Fruit fly (Drosophila melanogaster) whole organism, embryonic: ENCODE data around the gene CG11839.

ENCODE experiments used
- Adf1 ChIP-seq: fragments of 200-800 bp; sonication (Bioruptor generic); IDR thresholded peaks from 2 replicates; pipeline ENCODE4 v1.3.6; 2022; ENCODE audit warnings: missing biosample characterization, missing genetic modification characterization
- Bdp1 ChIP-seq: fragments of 200-800 bp; sonication (Bioruptor generic); optimal IDR thresholded peaks from 3 replicates; lab custom pipeline; 2016; ENCODE audit warnings: missing biosample characterization, missing genetic modification characterization
- Bgb ChIP-seq: fragments of 200-800 bp; sonication (Bioruptor generic); IDR thresholded peaks from 2 replicates; pipeline ENCODE4 v1.3.6; 2022; ENCODE audit warnings: missing biosample characterization, missing genetic modification characterization; ENCODE audit not compliant: partially characterized antibody
- CG10431 ChIP-seq: fragments of 200-800 bp; sonication (Bioruptor generic); optimal IDR thresholded peaks from 3 replicates; lab custom pipeline; 2018; ENCODE audit warnings: missing biosample characterization, mild to moderate bottlenecking, missing genetic modification characterization
- CG10543 ChIP-seq: fragments of 200-800 bp; sonication (Bioruptor generic); optimal IDR thresholded peaks from 3 replicates; lab custom pipeline; 2017; ENCODE audit warnings: missing biosample characterization, mild to moderate bottlenecking, missing genetic modification characterization, moderate library complexity
- CG13287 ChIP-seq: fragments of 200-800 bp; sonication (Bioruptor generic); IDR thresholded peaks from 2 replicates; pipeline ENCODE4 v1.3.6; 2022; ENCODE audit warnings: missing biosample characterization, missing genetic modification characterization; ENCODE audit not compliant: partially characterized antibody
- CG13296 ChIP-seq: fragments of 200-800 bp; sonication (Bioruptor generic); optimal IDR thresholded peaks from 3 replicates; lab custom pipeline; 2018; ENCODE audit warnings: missing biosample characterization, mild to moderate bottlenecking, missing genetic modification characterization
- CG13424 ChIP-seq: fragments of 200-800 bp; sonication (Bioruptor generic); optimal IDR thresholded peaks from 2 replicates; lab custom pipeline; 2019; ENCODE audit warnings: missing biosample characterization, mild to moderate bottlenecking, missing genetic modification characterization, moderate library complexity
- CG13624 ChIP-seq: fragments of 200-800 bp; sonication (Bioruptor generic); optimal IDR thresholded peaks from 2 replicates; lab custom pipeline; 2016; ENCODE audit warnings: missing biosample characterization, missing genetic modification characterization
- CG14965 ChIP-seq: fragments of 200-800 bp; sonication (Bioruptor generic); optimal IDR thresholded peaks from 2 replicates; lab custom pipeline; 2016; ENCODE audit warnings: missing biosample characterization, missing genetic modification characterization, borderline replicate concordance
- CG17802 ChIP-seq: fragments of 200-800 bp; sonication (Bioruptor generic); optimal IDR thresholded peaks from 2 replicates; lab custom pipeline; 2018; ENCODE audit warnings: missing biosample characterization, mild to moderate bottlenecking, missing genetic modification characterization, moderate library complexity
- CG30403 ChIP-seq: fragments of 200-800 bp; sonication (Bioruptor generic); optimal IDR thresholded peaks from 3 replicates; lab custom pipeline; 2016; ENCODE audit warnings: missing biosample characterization, missing genetic modification characterization
- CG31388 ChIP-seq: fragments of 200-800 bp; sonication (Bioruptor generic); optimal IDR thresholded peaks from 2 replicates; lab custom pipeline; 2016; ENCODE audit warnings: missing biosample characterization, missing genetic modification characterization
- CG3163 ChIP-seq: fragments of 200-800 bp; sonication (Bioruptor generic); optimal IDR thresholded peaks from 3 replicates; lab custom pipeline; 2016; ENCODE audit warnings: missing biosample characterization, missing genetic modification characterization
- CG32767 ChIP-seq: fragments of 200-800 bp; sonication (Bioruptor generic); IDR thresholded peaks from 2 replicates; pipeline ENCODE4 v1.3.6; 2022; ENCODE audit warnings: missing biosample characterization, missing genetic modification characterization
- CG34224 ChIP-seq: fragments of 200-800 bp; sonication (Bioruptor generic); IDR thresholded peaks from 3 replicates; pipeline ENCODE4 v1.3.6; 2022; ENCODE audit warnings: missing biosample characterization, missing genetic modification characterization; ENCODE audit not compliant: partially characterized antibody
- CG4820 ChIP-seq: fragments of 200-800 bp; sonication (Bioruptor generic); optimal IDR thresholded peaks from 3 replicates; lab custom pipeline; 2016; ENCODE audit warnings: missing biosample characterization, missing genetic modification characterization
- CHES-1-like ChIP-seq: fragments of 200-800 bp; sonication (Bioruptor generic); optimal IDR thresholded peaks from 2 replicates; lab custom pipeline; 2016; ENCODE audit warnings: missing biosample characterization, missing genetic modification characterization
- CkIIα-i1 ChIP-seq: fragments of 200-800 bp; sonication (Bioruptor generic); IDR thresholded peaks from 2 replicates; pipeline ENCODE4 v1.3.6; 2022; ENCODE audit warnings: missing biosample characterization, missing genetic modification characterization
- Doc2 ChIP-seq: fragments of 200-800 bp; sonication (Bioruptor generic); IDR thresholded peaks from 2 replicates; pipeline ENCODE4 v1.3.6; 2022; ENCODE audit warnings: missing biosample characterization, missing genetic modification characterization
- HLHmδ ChIP-seq: fragments of 200-800 bp; sonication (Bioruptor generic); optimal IDR thresholded peaks from 2 replicates; lab custom pipeline; 2018; ENCODE audit warnings: missing biosample characterization, mild to moderate bottlenecking, missing genetic modification characterization, moderate library complexity
- Hr51 ChIP-seq, 2 experiments: fragments of 200-800 bp; sonication (Bioruptor generic); optimal IDR thresholded peaks; 2 replicates in 1 of 2; 3 replicates in 1 of 2; lab custom pipeline; 2016 to 2018; ENCODE audit warnings: missing biosample characterization in 2 of 2, missing genetic modification characterization in 2 of 2, mild to moderate bottlenecking in 1 of 2, moderate library complexity in 1 of 2
- Mes4 ChIP-seq: fragments of 200-800 bp; sonication (Bioruptor generic); optimal IDR thresholded peaks from 2 replicates; lab custom pipeline; 2016; ENCODE audit warnings: missing biosample characterization, missing genetic modification characterization
- Mrtf ChIP-seq: fragments of 200-800 bp; sonication (Bioruptor generic); IDR thresholded peaks from 3 replicates; pipeline ENCODE4 v1.3.6; 2022; ENCODE audit warnings: missing biosample characterization, missing genetic modification characterization
- Ptx1 ChIP-seq: fragments of 200-800 bp; sonication (Bioruptor generic); IDR thresholded peaks from 2 replicates; pipeline ENCODE4 v1.3.6; 2022; ENCODE audit warnings: missing biosample characterization, missing genetic modification characterization
- Spps ChIP-seq: fragments of 200-800 bp; sonication (Bioruptor generic); optimal IDR thresholded peaks from 2 replicates; lab custom pipeline; 2018; ENCODE audit warnings: missing biosample characterization, mild to moderate bottlenecking, missing genetic modification characterization
- ap ChIP-seq: fragments of 200-800 bp; sonication (Bioruptor generic); IDR thresholded peaks from 2 replicates; pipeline ENCODE4 v1.3.6; 2022; ENCODE audit warnings: missing biosample characterization, missing genetic modification characterization
- az2 ChIP-seq: fragments of 200-800 bp; sonication (Bioruptor generic); optimal IDR thresholded peaks from 3 replicates; lab custom pipeline; 2016; ENCODE audit warnings: missing biosample characterization, missing genetic modification characterization
- bbx ChIP-seq: fragments of 200-800 bp; sonication (Bioruptor generic); IDR thresholded peaks from 2 replicates; pipeline ENCODE4 v1.3.6; 2022; ENCODE audit warnings: missing biosample characterization, missing genetic modification characterization; ENCODE audit not compliant: partially characterized antibody
- corto ChIP-seq: fragments of 200-800 bp; sonication (Bioruptor generic); optimal IDR thresholded peaks from 2 replicates; lab custom pipeline; 2016; ENCODE audit warnings: missing biosample characterization, mild to moderate bottlenecking, missing genetic modification characterization, moderate library complexity
- crp ChIP-seq, 2 experiments: fragments of 200-800 bp; sonication (Bioruptor generic); optimal IDR thresholded peaks; 2 replicates in 1 of 2; 3 replicates in 1 of 2; lab custom pipeline; 2017; ENCODE audit warnings: missing biosample characterization in 2 of 2, missing genetic modification characterization in 2 of 2, mild to moderate bottlenecking in 1 of 2, moderate library complexity in 1 of 2
- dan ChIP-seq: fragments of 200-800 bp; sonication (Bioruptor generic); IDR thresholded peaks from 2 replicates; pipeline ENCODE4 v1.3.6; 2022; ENCODE audit warnings: missing biosample characterization, missing genetic modification characterization
- grau ChIP-seq: fragments of 200-800 bp; optimal IDR thresholded peaks from 3 replicates; lab custom pipeline; 2019; ENCODE audit warnings: missing biosample characterization, mild to moderate bottlenecking, missing genetic modification characterization, moderate library complexity
- gro ChIP-seq: fragments of 200-800 bp; sonication (Bioruptor generic); optimal IDR thresholded peaks from 2 replicates; lab custom pipeline; 2016; ENCODE audit warnings: missing biosample characterization, missing genetic modification characterization
- gt ChIP-seq: fragments of 200-800 bp; sonication (Bioruptor generic); IDR thresholded peaks from 2 replicates; pipeline ENCODE4 v1.3.6; 2022; ENCODE audit warnings: missing biosample characterization, missing genetic modification characterization
- inv ChIP-seq: fragments of 200-800 bp; sonication (Bioruptor generic); IDR thresholded peaks from 2 replicates; pipeline ENCODE4 v1.3.6; 2022; ENCODE audit warnings: missing biosample characterization, missing genetic modification characterization; ENCODE audit not compliant: partially characterized antibody
- kah ChIP-seq: fragments of 200-800 bp; sonication (Bioruptor generic); optimal IDR thresholded peaks from 2 replicates; lab custom pipeline; 2018; ENCODE audit warnings: missing biosample characterization, mild to moderate bottlenecking, missing genetic modification characterization
- lbe ChIP-seq: fragments of 200-800 bp; sonication (Bioruptor generic); optimal IDR thresholded peaks from 2 replicates; lab custom pipeline; 2016; ENCODE audit warnings: missing biosample characterization, mild to moderate bottlenecking, missing genetic modification characterization
- maf-S ChIP-seq: fragments of 200-800 bp; sonication (Bioruptor generic); optimal IDR thresholded peaks from 2 replicates; lab custom pipeline; 2016; ENCODE audit warnings: missing biosample characterization, missing genetic modification characterization
- oc ChIP-seq: fragments of 200-800 bp; sonication (Bioruptor generic); optimal IDR thresholded peaks from 2 replicates; lab custom pipeline; 2018; ENCODE audit warnings: missing biosample characterization, mild to moderate bottlenecking, missing genetic modification characterization, moderate library complexity
- pros ChIP-seq: fragments of 200-800 bp; sonication (Bioruptor generic); optimal IDR thresholded peaks from 3 replicates; lab custom pipeline; 2019; ENCODE audit warnings: missing biosample characterization, mild to moderate bottlenecking, missing genetic modification characterization, moderate library complexity
- sr ChIP-seq: fragments of 200-800 bp; sonication (Bioruptor generic); IDR thresholded peaks from 3 replicates; pipeline ENCODE4 v1.3.6; 2022; ENCODE audit warnings: missing biosample characterization, missing genetic modification characterization
- stwl ChIP-seq: fragments of 200-800 bp; sonication (Bioruptor generic); optimal IDR thresholded peaks from 3 replicates; lab custom pipeline; 2018; ENCODE audit warnings: missing biosample characterization, mild to moderate bottlenecking, missing genetic modification characterization, moderate library complexity
- sug ChIP-seq: fragments of 200-800 bp; optimal IDR thresholded peaks from 2 replicates; lab custom pipeline; 2019; ENCODE audit warnings: missing biosample characterization, mild to moderate bottlenecking, missing genetic modification characterization, moderate library complexity
- trh ChIP-seq: fragments of 200-800 bp; sonication (Bioruptor generic); optimal IDR thresholded peaks from 2 replicates; lab custom pipeline; 2016; ENCODE audit warnings: missing biosample characterization, missing genetic modification characterization
- usp ChIP-seq: fragments of >200 bp; optimal IDR thresholded peaks from 2 replicates; lab custom pipeline; 2017; ENCODE audit warnings: missing biosample characterization, missing genetic modification characterization
- vvl ChIP-seq: fragments of 200-800 bp; sonication (Bioruptor generic); IDR thresholded peaks from 2 replicates; pipeline ENCODE4 v1.3.6; 2022; ENCODE audit warnings: missing biosample characterization, missing genetic modification characterization
- z ChIP-seq: fragments of 200-800 bp; sonication (Bioruptor generic); IDR thresholded peaks from 3 replicates; pipeline ENCODE4 v1.3.6; 2022; ENCODE audit warnings: missing biosample characterization, missing genetic modification characterization
- zen ChIP-seq: fragments of 200-800 bp; sonication (Bioruptor generic); optimal IDR thresholded peaks from 3 replicates; lab custom pipeline; 2018; ENCODE audit warnings: missing biosample characterization, mild to moderate bottlenecking, missing genetic modification characterization, moderate library complexity

Gene CG11839

dm6 chr3R:25024895-25025557 lies 44.7 kb upstream of the CG11839 start, which contains the start of the genes EMC6 and Hr96 (continued):
- peak; percentile 62; the same call in 1 of the 2 replicates for TF ChIP-seq gt
- peak; percentile 83 for TF ChIP-seq Spps (tag; lab: Kevin White, UChicago)
- TF ChIP-seq Ptx1 = peak; percentile 95
- peak; percentile 91 for TF ChIP-seq maf-S (GFP tag; lab: Kevin White, UChicago)
- peak; percentile 7; the same call in 1 of the 3 replicates for TF ChIP-seq z
- TF ChIP-seq grau (tag; lab: Kevin White, UChicago) = peak; percentile 92
- peak; percentile 92 for TF ChIP-seq lbe (GFP tag; lab: Kevin White, UChicago)
- TF ChIP-seq ap (GFP tag; lab: Robert Waterston, UW) = peak; percentile 74
- TF ChIP-seq zen = peak; percentile 94
- TF ChIP-seq dan = peak; percentile 65
- peak; percentile 80 for TF ChIP-seq stwl (tag; lab: Kevin White, UChicago)
- peak; percentile 92 for TF ChIP-seq CG13296 (GFP tag; lab: Kevin White, UChicago)
- peak; percentile 89 for TF ChIP-seq trh
- no peak for TF ChIP-seq oc (tag; lab: Kevin White, UChicago)
- peak; percentile 64; the same call in 2 of the 3 replicates for TF ChIP-seq CG34224 (GFP tag; lab: Robert Waterston, UW)
- peak; percentile 85 for TF ChIP-seq Bdp1 (GFP tag; lab: Kevin White, UChicago)
- TF ChIP-seq crp (GFP tag; optimal IDR thresholded peaks at IDR 0.05; lab: Kevin White, UChicago) = peak in 1 of 2 experiments; percentile 71
- TF ChIP-seq CG17802 (tag; lab: Kevin White, UChicago) = peak; percentile 82
- TF ChIP-seq CG10431 (GFP tag; lab: Kevin White, UChicago) = peak; percentile 63
- TF ChIP-seq sr (GFP tag; lab: Robert Waterston, UW) = peak; percentile 73; the same call in 2 of the 3 replicates
- peak; percentile 94 for TF ChIP-seq CG13424
- TF ChIP-seq bbx = peak; percentile 59
- TF ChIP-seq CG30403 (GFP tag; lab: Kevin White, UChicago) = peak; percentile 97
- TF ChIP-seq Doc2 = peak; percentile 61; the same call in 1 of the 2 replicates
- no peak for TF ChIP-seq HLHmδ (GFP tag; lab: Kevin White, UChicago)
- peak; percentile 91 to 94 for TF ChIP-seq Hr51 (GFP tag; optimal IDR thresholded peaks at IDR 0.05; lab: Kevin White, UChicago)
- peak; percentile 93 for TF ChIP-seq sug (tag; lab: Kevin White, UChicago)
- peak; percentile 76 for TF ChIP-seq Bgb
- TF ChIP-seq corto (GFP tag; lab: Kevin White, UChicago) = peak; percentile 80
- peak; percentile 91 for TF ChIP-seq CHES-1-like (GFP tag; lab: Kevin White, UChicago)
- TF ChIP-seq inv (GFP tag; lab: Robert Waterston, UW) = peak; percentile 40
- peak; percentile 71 for TF ChIP-seq kah (GFP tag; lab: Kevin White, UChicago)
- peak; percentile 93 for TF ChIP-seq CG10543 (GFP tag; lab: Kevin White, UChicago)
- TF ChIP-seq CkIIα-i1 (GFP tag; lab: Robert Waterston, UW) = peak; percentile 45; the same call in 1 of the 2 replicates
- TF ChIP-seq CG32767 (GFP tag; lab: Robert Waterston, UW) = peak; percentile 87
- peak; percentile 48 for TF ChIP-seq CG14965 (GFP tag; lab: Kevin White, UChicago)
- peak; percentile 91 for TF ChIP-seq Mrtf
- TF ChIP-seq CG31388 (GFP tag; lab: Kevin White, UChicago) = peak; percentile 71
- peak; percentile 77 for TF ChIP-seq CG13287 (GFP tag; lab: Robert Waterston, UW)
- TF ChIP-seq Adf1 (GFP tag; lab: Robert Waterston, UW) = peak; percentile 78
- TF ChIP-seq Mes4 = peak; percentile 91
- TF ChIP-seq CG13624 (GFP tag; lab: Kevin White, UChicago) = peak; percentile 96
- peak; percentile 96 for TF ChIP-seq vvl (GFP tag; lab: Robert Waterston, UW)
- peak; percentile 91 for TF ChIP-seq CG4820 (GFP tag; lab: Kevin White, UChicago)
- TF ChIP-seq usp = no peak
- TF ChIP-seq az2 = peak; percentile 94
- peak; percentile 68 for TF ChIP-seq CG3163 (GFP tag; lab: Kevin White, UChicago)
- TF ChIP-seq pros (GFP tag; lab: Kevin White, UChicago) = no peak
- no peak for TF ChIP-seq gro (GFP tag; lab: Kevin White, UChicago)
